Worm (Caenorhabditis elegans): ENCODE results near the gene F48G7.10.

F48G7.10 gene

DNA sequence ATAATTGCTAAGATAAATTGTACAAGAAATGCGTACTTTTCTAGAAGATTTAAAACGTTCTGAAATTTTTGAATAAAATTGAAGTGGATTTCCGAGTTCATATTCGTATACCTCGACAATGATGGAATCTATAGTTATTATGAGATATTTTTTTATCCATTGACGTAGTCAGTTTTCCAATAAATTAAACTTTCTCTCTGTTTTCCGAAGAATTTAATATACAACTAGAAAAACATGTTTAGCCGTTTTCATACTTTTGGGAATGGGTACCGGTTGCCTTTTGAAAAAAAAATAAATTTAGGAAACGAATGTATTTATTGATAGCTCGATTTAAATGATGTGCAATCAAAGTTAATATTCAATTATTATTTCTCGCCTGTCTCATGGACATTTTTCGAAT lies 25.9 kb downstream of the F48G7.10 start, which contains the start of gene srw-109:
TSS of gene srw-109 (minus strand) at position 101 of the 400 bp plus-strand sequence.
- TF ChIP-seq F16B12.6 (tag; optimal IDR thresholded peaks at IDR 0.05) (no peak), ceh-82 (tag; optimal IDR thresholded peaks at IDR 0.05) (no peak), elt-2 (tag; optimal IDR thresholded peaks at IDR 0.05) (no peak), aly-2 (tag; optimal IDR thresholded peaks at IDR 0.05) (no peak), unc-86 (tag; optimal IDR thresholded peaks at IDR 0.05) (no peak), nhr-12 (tag; optimal IDR thresholded peaks at IDR 0.05) (no peak), nhr-77 (tag; optimal IDR thresholded peaks at IDR 0.05) (no peak), ama-1 (optimal IDR thresholded peaks at IDR 0.05) (no peak), nhr-85 (tag) (no peak)

DNA sequence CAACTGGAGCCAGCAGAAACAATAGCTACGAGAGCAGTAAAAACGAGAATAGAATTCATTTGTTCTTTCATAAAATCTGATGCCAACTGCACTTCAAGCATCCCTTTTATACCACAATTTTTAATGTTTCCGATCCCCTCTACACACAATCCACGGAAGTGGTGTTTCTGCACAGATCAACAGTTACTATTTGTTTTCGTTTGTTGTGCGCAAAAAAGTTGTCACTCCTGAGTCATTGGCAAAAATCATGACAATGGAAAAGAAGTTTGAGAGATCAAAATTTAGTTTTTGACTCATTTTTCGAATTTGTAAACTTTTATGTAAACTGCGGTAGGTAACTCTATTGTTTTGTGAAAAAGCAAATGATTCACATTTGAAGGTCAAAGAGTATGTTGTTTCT lies 30.6 kb downstream of the F48G7.10 start, which contains the start of gene srlf-37:
TSS of gene srlf-37 (minus strand) at position 101 of the 400 bp plus-strand sequence.
- no peak for TF ChIP-seq nhr-20 (tag; optimal IDR thresholded peaks at IDR 0.05)
- TF ChIP-seq F16B12.6 (tag; optimal IDR thresholded peaks at IDR 0.05) = no peak
- no peak for TF ChIP-seq fkh-4 (tag; optimal IDR thresholded peaks at IDR 0.05; ENCODE audit: borderline replicate concordance)
- no peak for TF ChIP-seq mab-9 (GFP tag; IDR thresholded peaks at IDR 0.05)
- no peak for TF ChIP-seq ama-1 (optimal IDR thresholded peaks at IDR 0.05)
- no peak for TF ChIP-seq tbx-2 (tag; optimal IDR thresholded peaks at IDR 0.05)
- TF ChIP-seq hlh-4 (tag; optimal IDR thresholded peaks at IDR 0.05) = no peak
- TF ChIP-seq aly-2 (tag; optimal IDR thresholded peaks at IDR 0.05) = no peak
- no peak for TF ChIP-seq ceh-8 (GFP tag; optimal IDR thresholded peaks at IDR 0.05)
- TF ChIP-seq rnt-1 (tag; optimal IDR thresholded peaks at IDR 0.05) = no peak
- no peak for TF ChIP-seq mef-2 (tag; optimal IDR thresholded peaks at IDR 0.05)
- no peak for TF ChIP-seq nhr-77 (tag; optimal IDR thresholded peaks at IDR 0.05)
- no peak for TF ChIP-seq nhr-71 (tag; optimal IDR thresholded peaks at IDR 0.05)
- no peak for TF ChIP-seq ces-1 (GFP tag; optimal IDR thresholded peaks at IDR 0.05)
- no peak for TF ChIP-seq efl-1 (optimal IDR thresholded peaks at IDR 0.05)
- no peak for TF ChIP-seq efl-1 (GFP tag; optimal IDR thresholded peaks at IDR 0.05 in 1 of 2)
- TF ChIP-seq skn-1 (tag; optimal IDR thresholded peaks at IDR 0.05) = no peak
- TF ChIP-seq snu-23 (GFP tag; optimal IDR thresholded peaks at IDR 0.05) = no peak

DNA sequence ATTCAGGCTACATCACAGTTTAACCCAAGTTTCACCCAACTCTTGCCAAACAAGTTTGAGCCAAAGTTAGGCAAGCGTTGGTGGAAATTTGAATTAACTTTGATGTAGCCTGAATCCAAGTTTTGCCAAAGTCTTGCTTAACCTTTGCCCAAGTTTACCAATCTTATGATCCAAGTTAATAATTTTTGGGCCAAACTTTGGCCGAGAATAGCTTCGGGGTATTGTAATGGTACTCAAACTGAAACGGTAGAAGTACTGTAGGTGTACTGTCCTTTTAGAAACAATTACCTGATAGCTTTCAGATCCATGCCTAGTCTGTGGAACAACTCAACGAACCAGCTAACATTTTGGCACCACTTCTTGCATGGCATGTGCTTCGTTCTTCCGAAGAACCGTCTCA lies 34.5 kb downstream of the F48G7.10 start, which contains the start of gene nhr-251:
TSS of gene nhr-251 (plus strand) at position 301 of the 400 bp plus-strand sequence.
- no peak for TF ChIP-seq nhr-76 (tag; optimal IDR thresholded peaks at IDR 0.05)
- no peak for TF ChIP-seq nhr-12 (tag; optimal IDR thresholded peaks at IDR 0.05)
- TF ChIP-seq aha-1 (tag; optimal IDR thresholded peaks at IDR 0.05) = no peak
- TF ChIP-seq lin-39 (tag; optimal IDR thresholded peaks at IDR 0.05) = no peak
- TF ChIP-seq skn-1 (tag; optimal IDR thresholded peaks at IDR 0.05) = no peak
- no peak for TF ChIP-seq zag-1 (tag; optimal IDR thresholded peaks at IDR 0.05)
- TF ChIP-seq ets-5 (GFP tag; IDR thresholded peaks at IDR 0.05) = no peak
- TF ChIP-seq ceh-90 (tag; optimal IDR thresholded peaks at IDR 0.05) = no peak
- no peak for TF ChIP-seq pax-3 (tag; optimal IDR thresholded peaks at IDR 0.05)
- no peak for TF ChIP-seq lsy-2 (tag; optimal IDR thresholded peaks at IDR 0.05)

DNA sequence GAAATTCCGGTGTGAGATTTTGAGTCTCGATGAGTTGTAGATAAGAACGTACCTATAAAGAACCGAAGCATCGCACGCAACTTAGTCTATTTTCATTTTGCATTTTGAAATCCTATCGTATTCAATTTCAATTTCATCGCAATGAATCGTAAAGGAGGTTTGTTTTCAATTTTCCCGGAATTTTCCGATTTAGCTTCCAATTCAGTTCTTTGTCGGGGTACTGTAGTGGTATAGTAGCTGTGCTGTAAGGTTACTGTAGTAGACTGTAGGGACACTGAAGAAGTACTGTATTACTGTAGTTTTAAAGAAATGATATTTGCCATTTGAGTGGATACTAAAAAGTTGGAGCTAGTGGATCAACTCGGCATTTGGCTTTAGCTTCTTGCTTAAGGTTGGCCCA lies 35.0 kb downstream of the F48G7.10 start:
- TF ChIP-seq efl-1 (optimal IDR thresholded peaks at IDR 0.05) (no peak), efl-1 (GFP tag; optimal IDR thresholded peaks at IDR 0.05 in 1 of 2) (peak in 1 of 2 experiments; percentile 3), C16A3.4 (tag; optimal IDR thresholded peaks at IDR 0.05) (no peak), unc-62 (GFP tag; optimal IDR thresholded peaks at IDR 0.05) (no peak)

DNA sequence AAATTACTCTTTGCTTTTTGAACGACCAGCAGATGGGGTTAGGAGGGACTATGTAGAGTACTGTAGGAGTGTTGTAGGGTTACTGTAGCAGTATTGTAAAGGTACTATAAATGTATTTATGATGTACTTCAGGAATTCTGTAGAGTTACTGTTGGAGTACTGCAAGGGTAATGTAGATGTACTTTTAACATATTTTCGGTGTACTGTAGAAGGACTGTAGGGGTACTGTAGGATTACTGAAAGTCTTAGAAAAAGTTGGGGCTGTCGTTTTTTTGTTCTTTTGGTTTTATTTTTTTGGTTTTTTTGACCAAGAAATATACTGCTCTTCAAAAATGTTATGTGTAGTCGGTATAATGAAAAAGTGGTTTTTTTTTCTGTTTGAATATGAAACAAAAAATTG lies 36.1 kb downstream of the F48G7.10 start:
- TF ChIP-seq lin-35 (GFP tag; optimal IDR thresholded peaks at IDR 0.05) = no peak
- TF ChIP-seq fkh-8 (tag; optimal IDR thresholded peaks at IDR 0.05) = no peak
- no peak for TF ChIP-seq swsn-7 (tag; optimal IDR thresholded peaks at IDR 0.05)
- no peak for TF ChIP-seq fkh-10 (GFP tag; optimal IDR thresholded peaks at IDR 0.05)
- TF ChIP-seq ets-5 (GFP tag; IDR thresholded peaks at IDR 0.05) = no peak
- TF ChIP-seq lin-39 (tag; optimal IDR thresholded peaks at IDR 0.05) = no peak
- TF ChIP-seq lin-13 (GFP tag; optimal IDR thresholded peaks at IDR 0.05) = no peak
- TF ChIP-seq nhr-47 (tag; optimal IDR thresholded peaks at IDR 0.05) = no peak
- no peak for TF ChIP-seq unc-30 (tag; optimal IDR thresholded peaks at IDR 0.05)
- TF ChIP-seq C34B4.2 (tag; optimal IDR thresholded peaks at IDR 0.05) = no peak
- no peak for TF ChIP-seq hpl-2 (GFP tag; optimal IDR thresholded peaks at IDR 0.05)
